Worm (Caenorhabditis elegans) whole organism, L1 larva: ENCODE results near the gene F20D6.10.
A peak's percentile ranks its signal among the peaks of the same experiment; 100 is the strongest.

Experiments used
- jun-1 ChIP-seq: fragments of 150-350 bp; optimal IDR thresholded peaks from 2 replicates; lab custom pipeline; 2014; ENCODE audit warnings: missing biosample characterization, missing genetic modification reagents, missing genetic modification characterization
- mdl-1 ChIP-seq, 2 experiments: fragments of 150-350 bp; optimal IDR thresholded peaks; 2 replicates each; lab custom pipeline; 2014 to 2017; ENCODE audit warnings: missing biosample characterization in 2 of 2, missing genetic modification characterization in 2 of 2, inconsistent platforms in 1 of 2
- sox-4 ChIP-seq: sonication (generic microtip); optimal IDR thresholded peaks from 2 replicates; lab custom pipeline; 2016; ENCODE audit warnings: missing genetic modification characterization, missing compliant biosample characterization
- swsn-7 ChIP-seq: sonication (generic microtip); optimal IDR thresholded peaks from 2 replicates; lab custom pipeline; 2016; ENCODE audit warnings: missing genetic modification characterization, missing compliant biosample characterization
- unc-30 ChIP-seq: sonication (generic microtip); optimal IDR thresholded peaks from 2 replicates; lab custom pipeline; 2017; ENCODE audit warnings: missing biosample characterization, missing genetic modification characterization
- unc-62 ChIP-seq: fragments of 150-350 bp; optimal IDR thresholded peaks from 2 replicates; lab custom pipeline; 2014; ENCODE audit warnings: missing biosample characterization, missing genetic modification reagents, missing genetic modification characterization
- vab-15 ChIP-seq: sonication (generic microtip); optimal IDR thresholded peaks from 2 replicates; lab custom pipeline; 2017; ENCODE audit warnings: missing genotype, mild to moderate bottlenecking, missing genetic modification characterization, missing compliant biosample characterization
- ztf-11 ChIP-seq, 2 experiments: sonication (generic microtip); optimal IDR thresholded peaks; 2 replicates each; lab custom pipeline; 2016 to 2017; ENCODE audit warnings: missing genetic modification characterization in 2 of 2, missing biosample characterization in 1 of 2, missing compliant biosample characterization in 1 of 2

DNA sequence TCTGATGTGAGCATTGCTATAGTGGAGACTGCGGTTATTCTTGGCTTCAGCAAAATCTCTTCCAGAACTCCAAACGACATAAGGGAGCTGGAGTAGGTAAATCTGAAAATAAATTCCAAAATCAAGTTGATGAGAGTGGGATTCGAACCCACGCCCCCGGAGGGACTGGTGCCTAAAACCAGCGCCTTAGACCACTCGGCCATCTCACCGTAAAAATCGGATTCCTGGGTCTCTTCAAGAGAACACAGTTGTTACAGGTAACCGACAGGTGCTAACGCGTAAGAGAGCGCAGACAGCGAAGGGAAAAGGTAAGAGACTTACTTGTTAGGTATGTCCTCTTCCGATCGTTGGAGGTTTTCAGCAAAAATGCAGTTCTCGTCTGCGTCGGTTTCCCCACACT, 39.6 kb upstream of the F20D6.10 start:
- TF ChIP-seq vab-15 (tag; lab: Kevin White, UChicago) (no peak), mdl-1 (tag; optimal IDR thresholded peaks at IDR 0.05; lab: Kevin White, UChicago) (no peak), jun-1 (tag; lab: Kevin White, UChicago) (no peak), ztf-11 (tag; optimal IDR thresholded peaks at IDR 0.05; lab: Kevin White, UChicago) (no peak), swsn-7 (tag; lab: Kevin White, UChicago) (peak; percentile 20), unc-30 (no peak), unc-62 (no peak), sox-4 (tag; lab: Kevin White, UChicago) (no peak)
